Worm (Caenorhabditis elegans): ENCODE results near the gene rfc-1.
A peak's percentile ranks its signal among the peaks of the same experiment; 100 is the strongest.

rfc-1 gene

ce11 chrV:14678298-14678697, 32.5 kb upstream of the rfc-1 start:
- no peak for TF ChIP-seq mdl-1 (tag; optimal IDR thresholded peaks at IDR 0.05)
- no peak for TF ChIP-seq ZK546.5 (tag; optimal IDR thresholded peaks at IDR 0.05)
- no peak for TF ChIP-seq crh-2 (tag; optimal IDR thresholded peaks at IDR 0.05)
- TF ChIP-seq alr-1 (tag; optimal IDR thresholded peaks at IDR 0.05), result no peak
- TF ChIP-seq nhr-10 (tag; optimal IDR thresholded peaks at IDR 0.05), result no peak
- no peak for TF ChIP-seq lsy-2 (tag; optimal IDR thresholded peaks at IDR 0.05)
- TF ChIP-seq Y55F3AM.14 (GFP tag; optimal IDR thresholded peaks at IDR 0.05), result no peak
- TF ChIP-seq nhr-129 (tag; optimal IDR thresholded peaks at IDR 0.05), result no peak
- no peak for TF ChIP-seq nhr-25 (tag; optimal IDR thresholded peaks at IDR 0.05)
- TF ChIP-seq nhr-21 (tag; optimal IDR thresholded peaks at IDR 0.05), result no peak
- no peak for TF ChIP-seq ama-1 (optimal IDR thresholded peaks at IDR 0.05)
- TF ChIP-seq zag-1 (tag; optimal IDR thresholded peaks at IDR 0.05), result no peak
- no peak for TF ChIP-seq ztf-11 (tag; optimal IDR thresholded peaks at IDR 0.05)
- no peak for TF ChIP-seq C34F6.9 (tag; optimal IDR thresholded peaks at IDR 0.05)

- TF ChIP-seq ama-1 (optimal IDR thresholded peaks at IDR 0.05), result no peak
- no peak for TF ChIP-seq nhr-10 (tag; optimal IDR thresholded peaks at IDR 0.05)
- TF ChIP-seq nhr-23 (tag; optimal IDR thresholded peaks at IDR 0.05), result no peak
- TF ChIP-seq egl-27 (tag; optimal IDR thresholded peaks at IDR 0.05), result no peak
- no peak for TF ChIP-seq dmd-4 (tag; optimal IDR thresholded peaks at IDR 0.05)
- no peak for TF ChIP-seq peb-1 (tag; optimal IDR thresholded peaks at IDR 0.05)
- TF ChIP-seq nhr-12 (tag; optimal IDR thresholded peaks at IDR 0.05), result no peak
- TF ChIP-seq elt-1 (tag; optimal IDR thresholded peaks at IDR 0.05), result no peak
These were observed 19.9 kb upstream of the rfc-1 start, which contains the start of gene C47E8.1 for ce11 chrV:14665728-14666127. Gene C47E8.1 (plus strand): TSS chrV:14666028.

- no peak for TF ChIP-seq R02D3.7 (tag; optimal IDR thresholded peaks at IDR 0.05)
- no peak for TF ChIP-seq ztf-4 (tag; optimal IDR thresholded peaks at IDR 0.05)
- TF ChIP-seq sma-3 (GFP tag; optimal IDR thresholded peaks at IDR 0.05), result no peak
- no peak for TF ChIP-seq nhr-6 (tag; optimal IDR thresholded peaks at IDR 0.05)
- TF ChIP-seq zag-1 (tag; optimal IDR thresholded peaks at IDR 0.05), result no peak
These were observed 17.2 kb upstream of the rfc-1 start, which contains the start of gene C47E8.9 for ce11 chrV:14663006-14663405. Gene C47E8.9 (plus strand): TSS chrV:14663306.

ce11 chrV:14660608-14661355, 15.0 kb upstream of the rfc-1 start, which contains the start of gene srh-17:
Gene srh-17 (plus strand): TSS chrV:14661305.
- peak; percentile 29 for TF ChIP-seq egl-27 (tag; optimal IDR thresholded peaks at IDR 0.05)
- no peak for TF ChIP-seq nhr-23 (tag; optimal IDR thresholded peaks at IDR 0.05)
- no peak for TF ChIP-seq mbf-1 (tag; optimal IDR thresholded peaks at IDR 0.05)
- TF ChIP-seq sma-3 (GFP tag; optimal IDR thresholded peaks at IDR 0.05), result peak; percentile 85
- TF ChIP-seq fos-1 (tag; optimal IDR thresholded peaks at IDR 0.05), result peak; percentile 11
- no peak for TF ChIP-seq R02D3.7 (tag; optimal IDR thresholded peaks at IDR 0.05)
- TF ChIP-seq ztf-1 (GFP tag; conservative IDR thresholded peaks at IDR 0.05), result no peak
- TF ChIP-seq nhr-129 (tag; optimal IDR thresholded peaks at IDR 0.05), result peak; percentile 57
- TF ChIP-seq sma-9 (GFP tag; optimal IDR thresholded peaks at IDR 0.05), result peak; percentile 92
- TF ChIP-seq sma-9 (tag; optimal IDR thresholded peaks at IDR 0.05), result no peak
- TF ChIP-seq mab-5 (tag; optimal IDR thresholded peaks at IDR 0.05), result peak; percentile 82
- no peak for TF ChIP-seq unc-62 (GFP tag; optimal IDR thresholded peaks at IDR 0.05)
- peak; percentile 93 for TF ChIP-seq nhr-25 (tag; optimal IDR thresholded peaks at IDR 0.05)
- TF ChIP-seq gmeb-1 (tag; optimal IDR thresholded peaks at IDR 0.05), result peak; percentile 53
- TF ChIP-seq Y55F3AM.14 (GFP tag; optimal IDR thresholded peaks at IDR 0.05), result no peak
- peak; percentile 65 to 68 for TF ChIP-seq mdl-1 (tag; optimal IDR thresholded peaks at IDR 0.05)
- peak; percentile 11 for TF ChIP-seq F13H6.1 (tag; optimal IDR thresholded peaks at IDR 0.05)
- peak; percentile 92 for TF ChIP-seq blmp-1 (tag; optimal IDR thresholded peaks at IDR 0.05; ENCODE audit: insufficient read depth)
- TF ChIP-seq nhr-21 (tag; optimal IDR thresholded peaks at IDR 0.05), result peak; percentile 95

- TF ChIP-seq fos-1 (tag; optimal IDR thresholded peaks at IDR 0.05) (no peak), peb-1 (tag; optimal IDR thresholded peaks at IDR 0.05) (no peak), mbf-1 (tag; optimal IDR thresholded peaks at IDR 0.05) (no peak), ceh-16 (tag; optimal IDR thresholded peaks at IDR 0.05) (no peak), ztf-1 (GFP tag; conservative IDR thresholded peaks at IDR 0.05) (no peak), egl-27 (tag; optimal IDR thresholded peaks at IDR 0.05) (no peak), sem-4 (tag; optimal IDR thresholded peaks at IDR 0.05) (no peak), ztf-4 (tag; optimal IDR thresholded peaks at IDR 0.05) (no peak), nhr-6 (tag; optimal IDR thresholded peaks at IDR 0.05) (no peak), unc-39 (tag; optimal IDR thresholded peaks at IDR 0.05) (no peak), unc-55 (GFP tag; optimal IDR thresholded peaks at IDR 0.05) (no peak), mab-5 (tag; optimal IDR thresholded peaks at IDR 0.05) (no peak), elt-1 (tag; optimal IDR thresholded peaks at IDR 0.05) (no peak), sma-3 (GFP tag; optimal IDR thresholded peaks at IDR 0.05) (no peak), nhr-12 (tag; optimal IDR thresholded peaks at IDR 0.05) (no peak), skn-1 (tag; optimal IDR thresholded peaks at IDR 0.05) (no peak), sma-9 (GFP tag; optimal IDR thresholded peaks at IDR 0.05) (no peak), sma-9 (tag; optimal IDR thresholded peaks at IDR 0.05) (no peak), nhr-25 (tag; optimal IDR thresholded peaks at IDR 0.05) (no peak)
These were observed 13.8 kb upstream of the rfc-1 start for ce11 chrV:14659595-14659994.

All from whole organism, L2 larva.